Worm (Caenorhabditis elegans) whole organism, young adult: ENCODE data around the gene haf-2.

Experiments
- B0019.2 ChIP-seq: fragments of 200-800 bp; sonication (Bioruptor generic); conservative IDR thresholded peaks from 2 replicates; pipeline ENCODE4 v1.3.6; 2022; ENCODE audit warnings: missing genetic modification reagents, missing genetic modification characterization, missing compliant biosample characterization
- B0261.1 ChIP-seq: sonication (generic microtip); optimal IDR thresholded peaks from 2 replicates; lab custom pipeline; 2016; ENCODE audit warnings: mild to moderate bottlenecking, missing genetic modification characterization, moderate library complexity, missing compliant biosample characterization
- B0336.3 ChIP-seq: fragments of 200-800 bp; sonication (Bioruptor generic); IDR thresholded peaks from 2 replicates; pipeline ENCODE4 v1.3.6; 2022; ENCODE audit warnings: missing genetic modification characterization, missing compliant biosample characterization
- C06A6.2 ChIP-seq: fragments of 200-800 bp; sonication (Bioruptor generic); conservative IDR thresholded peaks from 2 replicates; pipeline ENCODE4 v1.3.6; 2022; ENCODE audit warnings: missing genetic modification characterization, missing compliant biosample characterization
- F37B4.10 ChIP-seq: fragments of 200-800 bp; sonication (Bioruptor generic); IDR thresholded peaks from 2 replicates; pipeline ENCODE4 v1.3.6; 2022; ENCODE audit warnings: missing genetic modification characterization, missing compliant biosample characterization
- F49E8.2 ChIP-seq: sonication (generic microtip); optimal IDR thresholded peaks from 3 replicates; lab custom pipeline; 2017; ENCODE audit warnings: missing genetic modification characterization, mild to moderate bottlenecking, missing compliant biosample characterization, antibody characterized with exemption, moderate library complexity; ENCODE audit not compliant: insufficient read depth
- F57A8.1 ChIP-seq: fragments of 200-800 bp; sonication (Bioruptor generic); optimal IDR thresholded peaks from 2 replicates; lab custom pipeline; 2018; ENCODE audit warnings: mild to moderate bottlenecking, missing genetic modification characterization, moderate library complexity, missing compliant biosample characterization
- F57C9.4 ChIP-seq: sonication (generic microtip); optimal IDR thresholded peaks from 2 replicates; lab custom pipeline; 2017; ENCODE audit warnings: mild to moderate bottlenecking, missing genetic modification characterization, missing compliant biosample characterization
- K11D2.4 ChIP-seq: fragments of 200-800 bp; sonication (Bioruptor generic); IDR thresholded peaks from 2 replicates; pipeline ENCODE4 v1.3.6; 2022; ENCODE audit warnings: missing genetic modification reagents, missing genetic modification characterization, missing compliant biosample characterization
- T26A5.8 ChIP-seq: sonication (generic microtip); optimal IDR thresholded peaks from 2 replicates; lab custom pipeline; 2016; ENCODE audit warnings: missing genetic modification characterization, missing compliant biosample characterization
- aptf-2 ChIP-seq: fragments of 200-800 bp; sonication (Bioruptor generic); conservative IDR thresholded peaks from 2 replicates; pipeline ENCODE4 v1.3.6; 2022; ENCODE audit warnings: missing genetic modification reagents, missing genetic modification characterization, missing compliant biosample characterization
- atf-7 ChIP-seq: sonication (generic microtip); optimal IDR thresholded peaks from 2 replicates; lab custom pipeline; 2017; ENCODE audit warnings: mild to moderate bottlenecking, missing genetic modification characterization, missing compliant biosample characterization
- attf-3 ChIP-seq: fragments of 200-800 bp; sonication (Bioruptor generic); conservative IDR thresholded peaks from 2 replicates; pipeline ENCODE4 v1.3.6; 2022; ENCODE audit warnings: missing genetic modification reagents, missing genetic modification characterization, missing compliant biosample characterization
- ccch-3 ChIP-seq: fragments of 200-800 bp; sonication (Bioruptor generic); optimal IDR thresholded peaks from 2 replicates; lab custom pipeline; 2018; ENCODE audit warnings: mild to moderate bottlenecking, missing genetic modification characterization, missing compliant biosample characterization
- ceh-100 ChIP-seq: fragments of 200-800 bp; sonication (Bioruptor generic); IDR thresholded peaks from 2 replicates; pipeline ENCODE4 v1.3.6; 2022; ENCODE audit warnings: missing genetic modification reagents, missing genetic modification characterization, missing compliant biosample characterization
- dox-1 ChIP-seq: fragments of 200-800 bp; sonication (Bioruptor generic); IDR thresholded peaks from 2 replicates; pipeline ENCODE4 v1.3.6; 2022; ENCODE audit warnings: missing genetic modification reagents, missing genetic modification characterization, missing compliant biosample characterization
- efl-1 ChIP-seq: fragments of 150-350 bp; optimal IDR thresholded peaks from 2 replicates; lab custom pipeline; 2014; ENCODE audit warnings: missing biosample characterization, missing genetic modification reagents, missing genetic modification characterization
- hmg-1.2 ChIP-seq: fragments of 200-800 bp; sonication (Bioruptor generic); IDR thresholded peaks from 2 replicates; pipeline ENCODE4 v1.3.6; 2022; ENCODE audit warnings: missing genetic modification reagents, missing genetic modification characterization, missing compliant biosample characterization
- let-607 ChIP-seq, 2 experiments: fragments of 200-800 bp in 1 of 2; sonication (Bioruptor generic) in 1 of 2; sonication (generic microtip) in 1 of 2; optimal IDR thresholded peaks; 2 replicates each; lab custom pipeline; 2016 to 2018; ENCODE audit warnings: mild to moderate bottlenecking in 2 of 2, missing compliant biosample characterization in 2 of 2, missing genetic modification characterization in 2 of 2, moderate library complexity in 2 of 2, missing genotype in 1 of 2
- lin-35 ChIP-seq, 3 experiments: fragments of 150-350 bp in 2 of 3; sonication (generic microtip) in 1 of 3; optimal IDR thresholded peaks; 2 replicates each; lab custom pipeline; 2014 to 2018; ENCODE audit warnings: missing biosample characterization in 3 of 3, missing genetic modification characterization in 3 of 3, missing genetic modification reagents in 3 of 3
- lin-40 ChIP-seq: sonication (generic microtip); optimal IDR thresholded peaks from 2 replicates; lab custom pipeline; 2016; ENCODE audit warnings: missing genetic modification characterization, mild to moderate bottlenecking, missing compliant biosample characterization, missing genotype, missing genetic modification reagents
- lin-54 ChIP-seq: fragments of 200-800 bp; sonication (Bioruptor generic); optimal IDR thresholded peaks from 2 replicates; lab custom pipeline; 2018; ENCODE audit warnings: mild to moderate bottlenecking, missing genetic modification characterization, missing compliant biosample characterization
- lsy-27 ChIP-seq: sonication (generic microtip); optimal IDR thresholded peaks from 2 replicates; lab custom pipeline; 2017; ENCODE audit warnings: missing genetic modification characterization, mild to moderate bottlenecking, missing compliant biosample characterization, antibody characterized with exemption, missing genotype, borderline replicate concordance; ENCODE audit not compliant: insufficient read depth
- madf-10 ChIP-seq: sonication (generic microtip); optimal IDR thresholded peaks from 2 replicates; lab custom pipeline; 2016; ENCODE audit warnings: mild to moderate bottlenecking, missing genetic modification characterization, missing compliant biosample characterization
- madf-3 ChIP-seq: fragments of 200-800 bp; sonication (Bioruptor generic); IDR thresholded peaks from 2 replicates; pipeline ENCODE4 v1.3.6; 2022; ENCODE audit warnings: missing genetic modification reagents, missing genetic modification characterization, missing compliant biosample characterization
- nfya-1 ChIP-seq: sonication (generic microtip); optimal IDR thresholded peaks from 2 replicates; lab custom pipeline; 2017; ENCODE audit warnings: antibody characterized with exemption, missing compliant biosample characterization, missing genetic modification characterization, borderline replicate concordance; ENCODE audit not compliant: insufficient read depth
- nfyb-1 ChIP-seq: fragments of 200-800 bp; sonication (Bioruptor generic); IDR thresholded peaks from 2 replicates; pipeline ENCODE4 v1.3.6; 2022; ENCODE audit warnings: missing genetic modification reagents, missing genetic modification characterization, missing compliant biosample characterization
- nhr-80 ChIP-seq: sonication (generic microtip); optimal IDR thresholded peaks from 2 replicates; lab custom pipeline; 2016; ENCODE audit warnings: missing genetic modification characterization, missing compliant biosample characterization
- rcor-1 ChIP-seq: fragments of 200-800 bp; sonication (Bioruptor generic); IDR thresholded peaks from 2 replicates; pipeline ENCODE4 v1.3.6; 2022; ENCODE audit warnings: missing genetic modification reagents, missing genetic modification characterization, missing compliant biosample characterization
- rpc-1 ChIP-seq, 2 experiments: fragments of 150-350 bp in 1 of 2; sonication (generic microtip) in 1 of 2; optimal IDR thresholded peaks; 2 replicates each; lab custom pipeline; 2014 to 2018; ENCODE audit warnings: missing biosample characterization in 1 of 2, missing genetic modification characterization in 1 of 2, missing genetic modification reagents in 1 of 2, missing genotype in 1 of 2
- snpc-3.4 ChIP-seq: sonication (generic microtip); optimal IDR thresholded peaks from 2 replicates; lab custom pipeline; 2017; ENCODE audit warnings: missing genetic modification characterization, mild to moderate bottlenecking, missing compliant biosample characterization, antibody characterized with exemption, moderate library complexity, missing genotype, missing genetic modification reagents
- xnd-1 ChIP-seq: sonication (generic microtip); optimal IDR thresholded peaks from 2 replicates; lab custom pipeline; 2016; ENCODE audit warnings: missing genotype, missing genetic modification reagents, missing genetic modification characterization, missing compliant biosample characterization
- ztf-18 ChIP-seq: sonication (generic microtip); optimal IDR thresholded peaks from 2 replicates; lab custom pipeline; 2016; ENCODE audit warnings: missing genotype, mild to moderate bottlenecking, missing genetic modification characterization, missing compliant biosample characterization
- ztf-22 ChIP-seq: fragments of 200-800 bp; sonication (Bioruptor generic); optimal IDR thresholded peaks from 2 replicates; lab custom pipeline; 2018; ENCODE audit warnings: mild to moderate bottlenecking, missing genetic modification characterization, moderate library complexity, missing compliant biosample characterization

haf-2 gene

ce11 chrII:7317468-7317867 is 38.8 kb downstream of the haf-2 start, which contains the start of gene F21D12.2:
F21D12.2 (plus strand) TSS chrII:7317768.
- no peak for TF ChIP-seq B0336.3 (GFP tag; lab: Robert Waterston, UW)
- TF ChIP-seq B0019.2 (GFP tag; lab: Robert Waterston, UW), result no peak
- TF ChIP-seq F37B4.10, result no peak
- TF ChIP-seq snpc-3.4, result no peak
- no peak for TF ChIP-seq atf-7 (tag; lab: Kevin White, UChicago)
- TF ChIP-seq ztf-18 (tag; lab: Kevin White, UChicago), result no peak
- no peak for TF ChIP-seq F57A8.1 (GFP tag; lab: Kevin White, UChicago)
- no peak for TF ChIP-seq madf-10 (tag; lab: Kevin White, UChicago)

- no peak for TF ChIP-seq aptf-2 (GFP tag; lab: Robert Waterston, UW)
- no peak for TF ChIP-seq hmg-1.2 (GFP tag; lab: Robert Waterston, UW)
- no peak for TF ChIP-seq F49E8.2 (tag; lab: Kevin White, UChicago)
- no peak for TF ChIP-seq nfyb-1
- TF ChIP-seq lin-35 (GFP tag; optimal IDR thresholded peaks at IDR 0.05; lab: Kevin White, UChicago), result no peak
- no peak for TF ChIP-seq K11D2.4 (GFP tag; lab: Robert Waterston, UW)
- no peak for TF ChIP-seq atf-7 (tag; lab: Kevin White, UChicago)
- TF ChIP-seq ccch-3 (GFP tag; lab: Kevin White, UChicago), result no peak
- no peak for TF ChIP-seq rcor-1 (GFP tag; lab: Robert Waterston, UW)
- no peak for TF ChIP-seq efl-1 (GFP tag; lab: Kevin White, UChicago)
- TF ChIP-seq nhr-80 (tag; lab: Kevin White, UChicago), result no peak
- no peak for TF ChIP-seq ztf-18 (tag; lab: Kevin White, UChicago)
- TF ChIP-seq rpc-1 (optimal IDR thresholded peaks at IDR 0.05; lab: Kevin White, UChicago), result no peak
- no peak for TF ChIP-seq rpc-1 (tag; optimal IDR thresholded peaks at IDR 0.05; lab: Kevin White, UChicago)
- no peak for TF ChIP-seq lsy-27 (tag; lab: Kevin White, UChicago)
- no peak for TF ChIP-seq T26A5.8 (tag; lab: Kevin White, UChicago)
- no peak for TF ChIP-seq dox-1 (GFP tag; lab: Robert Waterston, UW)
- no peak for TF ChIP-seq nfya-1
- no peak for TF ChIP-seq C06A6.2 (GFP tag; lab: Robert Waterston, UW)
- no peak for TF ChIP-seq ceh-100 (GFP tag; lab: Robert Waterston, UW)
Observed at ce11 chrII:7314083-7314482, 42.1 kb downstream of the haf-2 start, which contains the start of gene F45E12.6. F45E12.6 (minus strand) TSS chrII:7314183.

- TF ChIP-seq F57C9.4 (no peak), let-607 (tag; optimal IDR thresholded peaks at IDR 0.05; lab: Kevin White, UChicago) (no peak), attf-3 (no peak), madf-3 (GFP tag; lab: Robert Waterston, UW) (no peak), lin-40 (tag; lab: Kevin White, UChicago) (no peak), ztf-22 (no peak), lin-54 (GFP tag; lab: Kevin White, UChicago) (no peak)
Observed at ce11 chrII:7310023-7310422, 46.2 kb downstream of the haf-2 start, which contains the start of the genes F45E12.5 and cnep-1. F45E12.5 (minus strand) TSS chrII:7310115. cnep-1 (plus strand) TSS chrII:7310348.

ce11 chrII:7305558-7305957 is 50.7 kb downstream of the haf-2 start, which contains the start of gene brf-1:
brf-1 (plus strand) TSS chrII:7305858.
- no peak for TF ChIP-seq xnd-1 (tag; lab: Kevin White, UChicago)
- TF ChIP-seq nfya-1, result no peak
- no peak for TF ChIP-seq T26A5.8 (tag; lab: Kevin White, UChicago)
- TF ChIP-seq B0261.1 (tag; lab: Kevin White, UChicago), result no peak
- TF ChIP-seq, all 124 proteins: peak for 0
